Worm (Caenorhabditis elegans): Measurements from ENCODE around the gene C55A6.11.

ce11 chrV:11521448-11521847 lies 1.1 kb downstream of the C55A6.11 start, which contains the start of gene pafo-1:
- TF ChIP-seq unc-39 (tag; optimal IDR thresholded peaks at IDR 0.05) (no peak), unc-62 (GFP tag; optimal IDR thresholded peaks at IDR 0.05) (no peak), bed-3 (GFP tag; optimal IDR thresholded peaks at IDR 0.05) (no peak), lin-13 (tag; optimal IDR thresholded peaks at IDR 0.05) (peak; percentile 87), ztf-11 (tag; optimal IDR thresholded peaks at IDR 0.05) (no peak), nhr-12 (tag; optimal IDR thresholded peaks at IDR 0.05) (no peak), elt-1 (tag; optimal IDR thresholded peaks at IDR 0.05; ENCODE audit: borderline replicate concordance, insufficient read depth) (no peak), nhr-28 (tag; optimal IDR thresholded peaks at IDR 0.05) (no peak), zip-8 (tag; optimal IDR thresholded peaks at IDR 0.05) (no peak), nhr-76 (tag; optimal IDR thresholded peaks at IDR 0.05) (no peak), tbx-8 (GFP tag; optimal IDR thresholded peaks at IDR 0.05) (peak; percentile 43)
